Fruit fly (Drosophila melanogaster) whole organism, pupa: ENCODE results near the gene ND-B14.5AL.

Experiments used
- CG17806 ChIP-seq: fragments of 200-800 bp; sonication (Bioruptor generic); optimal IDR thresholded peaks from 2 replicates; lab custom pipeline; 2018; ENCODE audit warnings: missing biosample characterization, mild to moderate bottlenecking, missing genetic modification characterization, moderate library complexity
- CG32121 ChIP-seq: fragments of 200-800 bp; sonication (Bioruptor generic); IDR thresholded peaks from 2 replicates; pipeline ENCODE4 v1.3.6; 2022; ENCODE audit warnings: missing biosample characterization, missing genetic modification characterization
- CG4496 ChIP-seq: fragments of 200-800 bp; sonication (Bioruptor generic); IDR thresholded peaks from 3 replicates; pipeline ENCODE4 v1.3.6; 2022; ENCODE audit warnings: missing biosample characterization, missing genetic modification characterization
- CG8301 ChIP-seq: fragments of 200-800 bp; sonication (Bioruptor generic); optimal IDR thresholded peaks from 2 replicates; lab custom pipeline; 2018; ENCODE audit warnings: missing biosample characterization, mild to moderate bottlenecking, missing genetic modification characterization
- CG9948 ChIP-seq: fragments of 200-800 bp; sonication (Bioruptor generic); optimal IDR thresholded peaks from 2 replicates; lab custom pipeline; 2018; ENCODE audit warnings: missing biosample characterization, mild to moderate bottlenecking, missing genetic modification characterization, moderate library complexity
- EcR ChIP-seq: fragments of 200-800 bp; sonication (Bioruptor generic); optimal IDR thresholded peaks from 3 replicates; lab custom pipeline; 2019; ENCODE audit warnings: missing biosample characterization, missing genetic modification characterization, mild to moderate bottlenecking, moderate library complexity, missing genetic modification reagents
- fd96Ca ChIP-seq: fragments of 200-800 bp; sonication (Bioruptor generic); IDR thresholded peaks from 3 replicates; pipeline ENCODE4 v1.3.6; 2022; ENCODE audit warnings: missing biosample characterization, missing genetic modification characterization
- gl ChIP-seq: fragments of 200-800 bp; sonication (Bioruptor generic); optimal IDR thresholded peaks from 2 replicates; lab custom pipeline; 2018; ENCODE audit warnings: missing biosample characterization, mild to moderate bottlenecking, missing genetic modification characterization
- rn ChIP-seq: fragments of 200-800 bp; sonication (Bioruptor generic); IDR thresholded peaks from 2 replicates; pipeline ENCODE4 v1.3.6; 2022; ENCODE audit warnings: missing biosample characterization, missing genetic modification characterization

DNA sequence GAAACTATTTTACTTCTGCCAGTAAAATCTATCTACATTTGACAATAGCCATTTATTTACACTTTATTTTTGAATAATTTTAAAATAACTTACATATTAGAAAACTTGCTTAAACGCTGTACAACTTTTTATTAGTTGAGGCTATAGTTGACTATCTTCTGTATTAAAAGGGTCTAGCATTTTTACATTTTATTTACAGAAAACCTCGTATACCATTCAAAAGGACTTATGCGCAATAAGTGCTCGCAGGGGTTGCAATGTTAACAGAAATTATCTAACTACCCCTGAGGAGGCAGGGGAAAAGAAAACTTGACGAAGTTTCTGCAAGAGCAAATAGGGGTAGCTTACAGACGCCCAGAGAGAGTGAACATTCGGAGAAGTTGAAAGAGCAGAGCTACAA lies 33.9 kb upstream of the ND-B14.5AL start:
- TF ChIP-seq CG17806 (tag; lab: Kevin White, UChicago) = no peak
- TF ChIP-seq gl = no peak
- TF ChIP-seq fd96Ca = no peak
- no peak for TF ChIP-seq EcR (GFP tag; lab: Kevin White, UChicago)
- TF ChIP-seq CG32121 (GFP tag; lab: Robert Waterston, UW) = no peak
- no peak for TF ChIP-seq CG8301 (tag; lab: Kevin White, UChicago)
- TF ChIP-seq CG4496 (GFP tag; lab: Robert Waterston, UW) = no peak
- TF ChIP-seq rn = no peak
- TF ChIP-seq CG9948 (tag; lab: Kevin White, UChicago) = no peak
